Worm (Caenorhabditis elegans): Measurements from ENCODE around the gene H43E16.1.

The H43E16.1 gene

ce11 chrII:6667534-6667933, 6.5 kb upstream of the H43E16.1 start:
- TF ChIP-seq lim-7 (GFP tag; IDR thresholded peaks at IDR 0.05) (no peak), set-16 (GFP tag; IDR thresholded peaks at IDR 0.05) (no peak), unc-62 (GFP tag; optimal IDR thresholded peaks at IDR 0.05 in 1 of 2) (peak in 1 of 2 experiments; percentile 92), unc-62 (tag; optimal IDR thresholded peaks at IDR 0.05) (no peak)

ce11 chrII:6668496-6668895, 5.6 kb upstream of the H43E16.1 start:
- TF ChIP-seq unc-62 (GFP tag; optimal IDR thresholded peaks at IDR 0.05 in 1 of 2) (peak in 1 of 2 experiments; percentile 96), unc-62 (tag; optimal IDR thresholded peaks at IDR 0.05) (no peak), ZK337.2 (GFP tag; IDR thresholded peaks at IDR 0.05) (no peak)

ce11 chrII:6679724-6680123, 5.7 kb downstream of the H43E16.1 start, which contains the start of gene ift-74:
Gene ift-74 (plus strand): TSS chrII:6680024.
- TF ChIP-seq nhr-237 (tag; optimal IDR thresholded peaks at IDR 0.05) (no peak), fos-1 (tag; optimal IDR thresholded peaks at IDR 0.05) (no peak), dpl-1 (GFP tag; optimal IDR thresholded peaks at IDR 0.05) (no peak), madf-9 (GFP tag; conservative IDR thresholded peaks at IDR 0.05) (no peak), pha-4 (GFP tag; IDR thresholded peaks at IDR 0.05) (no peak), pha-4 (tag; optimal IDR thresholded peaks at IDR 0.05) (no peak), nhr-102 (tag; optimal IDR thresholded peaks at IDR 0.05) (no peak), lin-15B (tag; optimal IDR thresholded peaks at IDR 0.05) (no peak), zip-2 (tag; optimal IDR thresholded peaks at IDR 0.05) (no peak), lin-1 (GFP tag; IDR thresholded peaks at IDR 0.05) (no peak), lim-7 (GFP tag; IDR thresholded peaks at IDR 0.05) (no peak), nhr-10 (tag; optimal IDR thresholded peaks at IDR 0.05) (no peak), dve-1 (tag; optimal IDR thresholded peaks at IDR 0.05; ENCODE audit: insufficient read depth) (no peak), mes-2 (tag; optimal IDR thresholded peaks at IDR 0.05; ENCODE audit: poor library complexity, severe bottlenecking) (no peak), unc-39 (tag; optimal IDR thresholded peaks at IDR 0.05) (no peak), unc-130 (GFP tag; optimal IDR thresholded peaks at IDR 0.05) (no peak), hlh-30 (tag; optimal IDR thresholded peaks at IDR 0.05; ENCODE audit: insufficient read depth) (no peak)

ce11 chrII:6681478-6681877, 7.4 kb downstream of the H43E16.1 start:
- TF ChIP-seq duxl-1 (tag; optimal IDR thresholded peaks at IDR 0.05; ENCODE audit: poor library complexity) (no peak), dmd-6 (GFP tag; IDR thresholded peaks at IDR 0.05) (peak; percentile 58; the same call in 1 of the 2 replicates), fkh-10 (GFP tag; optimal IDR thresholded peaks at IDR 0.05) (no peak), ces-1 (GFP tag; optimal IDR thresholded peaks at IDR 0.05) (no peak), vab-7 (GFP tag; IDR thresholded peaks at IDR 0.05) (no peak), nhr-28 (tag; optimal IDR thresholded peaks at IDR 0.05) (peak; percentile 50), pqm-1 (tag; optimal IDR thresholded peaks at IDR 0.05) (peak; percentile 72), nhr-77 (tag; optimal IDR thresholded peaks at IDR 0.05) (peak; percentile 18), unc-62 (GFP tag; optimal IDR thresholded peaks at IDR 0.05 in 1 of 2) (no peak), unc-62 (tag; optimal IDR thresholded peaks at IDR 0.05) (no peak), sdz-12 (GFP tag; optimal IDR thresholded peaks at IDR 0.05) (no peak), ZK546.5 (tag; optimal IDR thresholded peaks at IDR 0.05) (no peak), madf-5 (GFP tag; IDR thresholded peaks at IDR 0.05) (no peak), ZK337.2 (GFP tag; IDR thresholded peaks at IDR 0.05) (no peak), nhr-11 (tag; optimal IDR thresholded peaks at IDR 0.05) (no peak), tag-97 (GFP tag; IDR thresholded peaks at IDR 0.05) (no peak), hif-1 (tag; optimal IDR thresholded peaks at IDR 0.05) (no peak), hmg-1.1 (GFP tag; IDR thresholded peaks at IDR 0.05) (no peak), dve-1 (tag; optimal IDR thresholded peaks at IDR 0.05; ENCODE audit: insufficient read depth) (no peak), attf-4 (tag; optimal IDR thresholded peaks at IDR 0.05) (no peak)
